Worm (Caenorhabditis elegans): ENCODE results near the gene mrpl-39.

DNA sequence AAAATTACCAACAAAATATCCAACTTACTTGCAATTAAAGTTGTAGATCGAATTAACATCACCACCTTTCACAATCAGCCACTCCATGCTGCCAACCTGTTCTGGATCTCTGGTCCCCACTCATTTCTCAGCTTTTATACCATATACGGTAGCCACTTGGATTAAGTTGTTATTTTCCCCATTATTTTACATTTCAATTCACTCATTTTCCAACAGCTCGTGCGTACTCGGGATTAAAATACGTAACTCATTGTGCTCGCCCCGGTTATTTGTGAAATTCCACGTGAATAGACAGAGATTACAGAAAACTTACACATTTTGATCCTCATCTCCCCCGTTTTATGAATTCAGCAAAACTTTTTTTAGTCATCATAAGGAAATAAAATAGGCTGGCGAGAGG, 18.3 kb upstream of the mrpl-39 start, which contains the start of gene srt-41:
- no peak for TF ChIP-seq ama-1 (optimal IDR thresholded peaks at IDR 0.05)
- TF ChIP-seq F13C5.2 (tag; optimal IDR thresholded peaks at IDR 0.05): no peak
- TF ChIP-seq ceh-36 (tag; optimal IDR thresholded peaks at IDR 0.05): no peak
- TF ChIP-seq pes-1 (GFP tag; IDR thresholded peaks at IDR 0.05): no peak
- no peak for TF ChIP-seq aly-1 (tag; optimal IDR thresholded peaks at IDR 0.05)
- no peak for TF ChIP-seq B0310.2 (tag; optimal IDR thresholded peaks at IDR 0.05)
- no peak for TF ChIP-seq ceh-13 (GFP tag; optimal IDR thresholded peaks at IDR 0.05)
- TF ChIP-seq sea-1 (GFP tag; conservative IDR thresholded peaks at IDR 0.05): no peak
- TF ChIP-seq scrt-1 (GFP tag; IDR thresholded peaks at IDR 0.05): no peak
- TF ChIP-seq hmg-4 (GFP tag; optimal IDR thresholded peaks at IDR 0.05): no peak
- TF ChIP-seq tra-4 (tag; optimal IDR thresholded peaks at IDR 0.05): no peak
